Fruit fly (Drosophila melanogaster): Measurements from ENCODE around the gene Cyp4ac1.

Cyp4ac1 gene

dm6 chr2L:5270215-5271071, 6.6 kb downstream of the Cyp4ac1 start:
- TF ChIP-seq CG12605 (GFP tag; IDR thresholded peaks at IDR 0.05) = no peak
- TF ChIP-seq CG15710 (tag; optimal IDR thresholded peaks at IDR 0.05) = no peak
- TF ChIP-seq CG14655 (GFP tag; optimal IDR thresholded peaks at IDR 0.05) = no peak
- TF ChIP-seq CG10348 (GFP tag; IDR thresholded peaks at IDR 0.05) = no peak
- peak; percentile 28 for TF ChIP-seq Pif1B (GFP tag; optimal IDR thresholded peaks at IDR 0.05)
- TF ChIP-seq CG9948 (tag; optimal IDR thresholded peaks at IDR 0.05) = peak; percentile 18
- peak; percentile 40 for TF ChIP-seq CG8301 (tag; optimal IDR thresholded peaks at IDR 0.05)
- TF ChIP-seq CG17806 (tag; optimal IDR thresholded peaks at IDR 0.05) = peak; percentile 33
- peak; percentile 8 for TF ChIP-seq CG34367 (tag; optimal IDR thresholded peaks at IDR 0.05)
- no peak for TF ChIP-seq EcR (GFP tag; optimal IDR thresholded peaks at IDR 0.05)
- TF ChIP-seq Snoo (tag; optimal IDR thresholded peaks at IDR 0.05) = no peak
- no peak for TF ChIP-seq gl (tag; optimal IDR thresholded peaks at IDR 0.05)

- no peak for TF ChIP-seq EcR (GFP tag; optimal IDR thresholded peaks at IDR 0.05)
- no peak for TF ChIP-seq Pif1A (GFP tag; optimal IDR thresholded peaks at IDR 0.05)
- TF ChIP-seq CG15710 (tag; optimal IDR thresholded peaks at IDR 0.05) = no peak
- TF ChIP-seq CG17806 (tag; optimal IDR thresholded peaks at IDR 0.05) = no peak
- no peak for TF ChIP-seq fd96Ca (GFP tag; IDR thresholded peaks at IDR 0.05)
- no peak for TF ChIP-seq rn (GFP tag; IDR thresholded peaks at IDR 0.05)
- no peak for TF ChIP-seq CG14655 (GFP tag; optimal IDR thresholded peaks at IDR 0.05)
- TF ChIP-seq CG8159 (tag; optimal IDR thresholded peaks at IDR 0.05) = no peak
- TF ChIP-seq Ets98B (GFP tag; IDR thresholded peaks at IDR 0.05) = no peak
Observed at dm6 chr2L:5271081-5271480, 7.3 kb downstream of the Cyp4ac1 start, which contains the start of gene tkv. Gene tkv, minus strand, starts transcription at chr2L:5271384.

- TF ChIP-seq CG17806 (tag; optimal IDR thresholded peaks at IDR 0.05) = no peak
- no peak for TF ChIP-seq CG8301 (tag; optimal IDR thresholded peaks at IDR 0.05)
- TF ChIP-seq Pif1B (GFP tag; optimal IDR thresholded peaks at IDR 0.05) = no peak
- no peak for TF ChIP-seq CG15710 (tag; optimal IDR thresholded peaks at IDR 0.05)
- TF ChIP-seq CG14655 (GFP tag; optimal IDR thresholded peaks at IDR 0.05) = no peak
- TF ChIP-seq CG9948 (tag; optimal IDR thresholded peaks at IDR 0.05) = no peak
- no peak for TF ChIP-seq CG10348 (GFP tag; IDR thresholded peaks at IDR 0.05)
- TF ChIP-seq CG13204 (GFP tag; optimal IDR thresholded peaks at IDR 0.05) = no peak
- TF ChIP-seq fd96Ca (GFP tag; IDR thresholded peaks at IDR 0.05) = no peak
- no peak for TF ChIP-seq D1 (tag; optimal IDR thresholded peaks at IDR 0.05)
- TF ChIP-seq CG8159 (tag; optimal IDR thresholded peaks at IDR 0.05) = no peak
- TF ChIP-seq Ets98B (GFP tag; IDR thresholded peaks at IDR 0.05) = no peak
- no peak for TF ChIP-seq CG34367 (tag; optimal IDR thresholded peaks at IDR 0.05)
- no peak for TF ChIP-seq Pif1A (GFP tag; optimal IDR thresholded peaks at IDR 0.05)
- no peak for TF ChIP-seq CG12605 (GFP tag; IDR thresholded peaks at IDR 0.05)
- no peak for TF ChIP-seq Snoo (tag; optimal IDR thresholded peaks at IDR 0.05)
- no peak for TF ChIP-seq CG4496 (GFP tag; IDR thresholded peaks at IDR 0.05)
- no peak for TF ChIP-seq EcR (GFP tag; optimal IDR thresholded peaks at IDR 0.05)
- no peak for TF ChIP-seq CG32121 (GFP tag; IDR thresholded peaks at IDR 0.05)
- no peak for TF ChIP-seq rn (GFP tag; IDR thresholded peaks at IDR 0.05)
Observed at dm6 chr2L:5277262-5278008, 13.6 kb downstream of the Cyp4ac1 start.

- TF ChIP-seq CG15710 (tag; optimal IDR thresholded peaks at IDR 0.05) (peak; percentile 27), Pif1B (GFP tag; optimal IDR thresholded peaks at IDR 0.05) (no peak), CG9948 (tag; optimal IDR thresholded peaks at IDR 0.05) (no peak), rn (GFP tag; IDR thresholded peaks at IDR 0.05) (0 out of 2 replicates have a peak, but pooled peaks have one; percentile 8), gl (tag; optimal IDR thresholded peaks at IDR 0.05) (peak; percentile 2)
Observed at dm6 chr2L:5278309-5279130, 14.7 kb downstream of the Cyp4ac1 start, which contains the start of the genes Nin and Bub1. Gene Nin, minus strand, starts transcription at chr2L:5278548. Gene Bub1, plus strand, starts transcription at chr2L:5278865.

dm6 chr2L:5284820-5285219, 21.0 kb downstream of the Cyp4ac1 start:
- TF ChIP-seq CG17806 (tag; optimal IDR thresholded peaks at IDR 0.05) (no peak), Ets98B (GFP tag; IDR thresholded peaks at IDR 0.05) (no peak), CG13204 (GFP tag; optimal IDR thresholded peaks at IDR 0.05) (no peak), CG9948 (tag; optimal IDR thresholded peaks at IDR 0.05) (no peak), Pif1A (GFP tag; optimal IDR thresholded peaks at IDR 0.05) (no peak), EcR (GFP tag; optimal IDR thresholded peaks at IDR 0.05) (peak; percentile 65), CG8159 (tag; optimal IDR thresholded peaks at IDR 0.05) (no peak), fd96Ca (GFP tag; IDR thresholded peaks at IDR 0.05) (no peak; the same call in 2 of the 3 replicates), CG8301 (tag; optimal IDR thresholded peaks at IDR 0.05) (no peak), CG32121 (GFP tag; IDR thresholded peaks at IDR 0.05) (0 out of 2 replicates have a peak, but pooled peaks have one; percentile 10), rn (GFP tag; IDR thresholded peaks at IDR 0.05) (no peak), D1 (tag; optimal IDR thresholded peaks at IDR 0.05) (no peak), gl (tag; optimal IDR thresholded peaks at IDR 0.05) (no peak), CG14655 (GFP tag; optimal IDR thresholded peaks at IDR 0.05) (no peak), CG10348 (GFP tag; IDR thresholded peaks at IDR 0.05) (no peak), CG12605 (GFP tag; IDR thresholded peaks at IDR 0.05) (no peak), CG34367 (tag; optimal IDR thresholded peaks at IDR 0.05) (no peak), Snoo (tag; optimal IDR thresholded peaks at IDR 0.05) (no peak), CG15710 (tag; optimal IDR thresholded peaks at IDR 0.05) (no peak), Pif1B (GFP tag; optimal IDR thresholded peaks at IDR 0.05) (no peak), CG4496 (GFP tag; IDR thresholded peaks at IDR 0.05) (0 out of 3 replicates have a peak, but pooled peaks have one; percentile 27)
